Fruit fly (Drosophila melanogaster): Measurements from ENCODE around the gene eIF4E1.
A peak's percentile ranks its signal among the peaks of the same experiment; 100 is the strongest.

eIF4E1 gene

DNA sequence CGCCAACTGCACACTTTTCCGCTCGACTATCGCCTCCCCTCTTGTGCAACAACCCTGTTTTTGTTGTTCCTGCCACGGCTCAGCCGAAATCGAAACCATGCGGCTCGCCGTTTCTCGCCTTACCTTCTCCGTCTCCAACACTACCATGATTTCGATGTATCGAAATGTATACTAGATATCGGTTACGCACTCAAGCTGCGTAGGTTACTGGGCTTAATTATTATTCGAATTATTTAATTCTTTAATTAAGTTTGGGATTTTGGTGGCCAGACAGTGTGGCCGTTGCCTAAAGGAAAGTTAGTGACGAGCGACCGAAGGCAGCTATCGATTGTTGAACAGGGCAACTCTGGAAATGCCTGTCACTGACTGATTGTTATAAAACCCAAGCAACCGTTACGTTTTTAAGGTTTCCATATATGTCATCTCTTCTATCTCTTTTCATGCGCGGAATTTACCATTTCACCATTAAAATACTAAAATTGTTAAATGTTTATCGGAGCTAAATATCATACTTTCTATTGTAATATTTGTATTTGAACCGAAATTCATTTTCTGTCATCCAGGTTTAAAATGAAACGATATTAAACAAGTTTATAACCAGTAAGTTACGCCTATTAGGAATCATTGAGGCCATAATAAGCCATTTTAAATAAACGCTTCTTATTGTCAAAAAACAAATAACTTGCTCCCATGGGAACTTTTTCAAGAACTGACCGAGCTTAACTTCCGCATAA, at the start of gene eIF4E1:
eIF4E1 (minus strand) TSS at position 304 of the 734 bp plus-strand sequence.
- TF ChIP-seq CG8478 (optimal IDR thresholded peaks at IDR 0.05) (no peak), CTCF (optimal IDR thresholded peaks at IDR 0.05) (peak in 1 of 2 experiments; percentile 12)

DNA sequence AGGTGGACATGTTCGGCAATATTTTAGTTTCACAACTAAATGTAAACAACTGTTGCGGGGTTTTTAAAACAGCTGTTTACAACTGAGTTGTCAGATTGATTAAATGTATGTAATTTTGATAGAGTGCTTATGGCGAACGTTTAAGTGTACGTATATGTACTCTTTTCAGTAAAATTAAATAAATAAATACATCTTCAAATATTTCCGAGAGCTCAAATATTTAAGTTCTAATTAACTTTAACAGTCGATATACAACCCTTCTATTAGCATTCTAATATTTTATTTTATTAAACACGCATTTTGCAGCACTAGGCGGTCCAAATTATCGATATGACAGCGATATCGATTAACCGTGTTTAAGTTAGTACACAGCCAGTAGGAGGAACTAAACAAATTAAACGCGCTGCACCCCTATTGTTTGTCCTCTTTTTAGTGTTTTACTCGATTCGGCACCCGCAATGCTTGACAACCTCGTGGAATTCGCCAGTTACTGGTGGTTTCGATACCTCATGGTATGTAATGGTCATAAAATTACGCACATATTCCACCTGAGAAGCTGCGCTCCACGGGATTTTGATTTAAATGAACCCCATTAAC, 49.4 kb upstream of the eIF4E1 start, which contains the start of the genes CG3448 and ghi:
CG3448 (minus strand) TSS at position 51 of the 597 bp plus-strand sequence.
ghi (plus strand) TSS at position 355 of the 597 bp plus-strand sequence.
- TF ChIP-seq CTCF (optimal IDR thresholded peaks at IDR 0.05): no peak
- no peak for TF ChIP-seq CG8478 (optimal IDR thresholded peaks at IDR 0.05)

DNA sequence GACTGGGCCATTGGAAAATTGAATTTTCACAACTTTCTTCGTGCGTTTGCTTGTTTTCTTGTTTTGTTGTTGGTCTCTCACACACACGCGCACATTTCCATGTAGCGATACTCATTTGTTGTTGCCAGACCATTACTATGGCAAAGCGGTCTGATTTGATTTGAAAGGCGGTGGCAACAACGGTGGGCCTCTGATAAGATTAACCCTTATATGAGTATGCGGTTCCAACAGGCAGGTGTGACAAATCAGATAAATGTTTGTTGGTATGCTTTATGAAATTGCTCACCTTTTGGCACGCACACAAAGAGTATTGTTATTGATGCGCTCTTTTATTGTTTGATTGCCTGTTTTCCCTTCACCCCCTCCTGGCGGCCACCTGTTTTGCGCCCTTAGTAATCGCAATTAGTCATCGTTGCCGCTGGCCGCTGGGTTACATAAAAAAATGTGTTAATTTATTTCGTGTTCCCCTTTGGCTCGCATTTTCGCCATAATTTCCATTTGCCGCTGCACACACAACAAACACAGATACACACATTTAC, 45.0 kb upstream of the eIF4E1 start:
- TF ChIP-seq CG8478 (optimal IDR thresholded peaks at IDR 0.05): no peak
- TF ChIP-seq CTCF (optimal IDR thresholded peaks at IDR 0.05): no peak

DNA sequence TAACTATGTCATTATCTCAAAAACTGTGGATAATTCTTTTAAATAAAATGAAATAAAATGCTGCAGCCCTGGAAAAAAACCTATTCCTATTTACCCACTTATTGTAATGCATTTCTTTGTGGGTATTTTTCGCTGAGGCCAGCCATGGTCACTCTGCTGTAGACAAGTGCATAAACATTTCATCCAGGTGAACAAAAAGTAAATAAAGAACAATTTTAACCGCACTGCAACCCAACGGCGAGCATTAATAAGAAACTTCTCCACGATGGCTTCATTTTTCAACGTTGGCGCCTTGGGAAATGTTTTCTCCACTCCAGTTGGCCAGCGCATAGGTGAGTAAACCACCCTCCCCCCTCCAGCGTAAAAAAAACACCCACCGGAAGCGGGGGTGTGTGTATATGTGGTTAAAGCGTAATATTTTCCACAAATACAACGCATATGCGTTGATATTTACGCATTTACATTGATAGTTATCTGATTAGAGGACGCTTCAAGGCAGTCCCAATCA, 44.5 kb upstream of the eIF4E1 start, which contains the start of gene CG3529:
CG3529 (plus strand) TSS at position 134 of the 508 bp plus-strand sequence.
- no peak for TF ChIP-seq CG8478 (optimal IDR thresholded peaks at IDR 0.05)
- TF ChIP-seq CTCF (optimal IDR thresholded peaks at IDR 0.05): no peak

DNA sequence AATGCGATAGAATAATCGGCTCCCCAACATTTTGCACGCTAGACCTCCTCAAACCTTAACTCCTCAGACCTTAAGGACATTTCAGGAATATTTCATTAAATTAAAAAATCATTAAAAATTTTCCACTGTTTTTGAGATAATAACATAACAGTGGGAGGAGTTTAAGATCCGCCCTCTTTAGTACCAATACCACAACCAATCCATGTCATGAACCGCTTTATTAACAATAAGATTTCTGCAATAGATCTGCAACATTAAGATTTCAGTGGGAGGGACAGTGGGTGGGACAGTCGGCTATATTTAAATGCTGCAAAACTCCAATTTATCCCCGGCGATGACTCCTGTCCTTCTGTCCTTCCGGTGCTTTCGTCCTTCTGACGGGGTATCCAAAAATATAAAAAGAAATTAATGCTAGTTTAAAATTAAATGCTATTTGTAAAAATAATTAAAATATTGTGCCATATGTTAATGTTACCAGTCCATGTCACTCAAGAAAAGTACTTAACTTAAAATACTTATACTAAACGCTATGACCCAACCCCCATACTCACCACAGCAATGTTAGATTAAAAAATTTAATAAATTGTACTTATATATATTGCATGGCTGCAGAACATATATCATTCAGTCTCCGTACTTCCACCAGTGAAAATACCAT, 40.5 kb upstream of the eIF4E1 start, which contains the start of gene Srg3:
Srg3 (plus strand) TSS at position 608 of the 658 bp plus-strand sequence.
- TF ChIP-seq CTCF (optimal IDR thresholded peaks at IDR 0.05) (peak in 1 of 2 experiments; percentile 16), CG8478 (optimal IDR thresholded peaks at IDR 0.05) (no peak)

DNA sequence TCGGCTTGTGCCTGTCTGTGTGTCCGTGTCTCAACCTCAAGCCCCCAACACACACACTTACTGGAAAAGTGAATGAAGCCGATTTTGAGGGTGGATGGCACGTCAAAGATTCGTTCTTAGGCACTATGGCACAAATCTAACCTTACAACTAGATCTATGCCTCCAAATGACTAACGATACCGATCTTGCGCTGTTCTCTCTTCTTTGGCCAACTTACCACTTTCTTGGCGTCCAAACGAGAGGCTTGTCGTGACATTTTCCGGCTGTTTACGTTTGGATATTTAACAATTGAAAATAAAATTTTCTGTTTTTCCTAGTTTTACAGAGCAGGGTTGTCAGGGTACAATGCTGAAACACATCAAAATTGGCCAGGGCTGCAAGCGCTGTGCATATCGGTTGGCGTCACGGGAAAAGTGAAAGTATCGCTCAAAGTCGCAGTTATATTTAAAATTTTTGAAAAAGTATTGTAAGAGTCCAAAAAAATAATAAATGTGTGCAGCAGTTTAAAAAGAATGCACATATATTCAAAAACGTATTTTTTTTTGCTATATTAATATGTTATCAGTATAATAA, 39.7 kb upstream of the eIF4E1 start, which contains the start of the genes Bet3 and Nf-YA:
Bet3 (minus strand) TSS at position 361 of the 573 bp plus-strand sequence.
Nf-YA (minus strand) TSS at position 361 of the 573 bp plus-strand sequence.
- peak in 1 of 2 experiments; percentile 34 for TF ChIP-seq CTCF (optimal IDR thresholded peaks at IDR 0.05)
- no peak for TF ChIP-seq CG8478 (optimal IDR thresholded peaks at IDR 0.05)

DNA sequence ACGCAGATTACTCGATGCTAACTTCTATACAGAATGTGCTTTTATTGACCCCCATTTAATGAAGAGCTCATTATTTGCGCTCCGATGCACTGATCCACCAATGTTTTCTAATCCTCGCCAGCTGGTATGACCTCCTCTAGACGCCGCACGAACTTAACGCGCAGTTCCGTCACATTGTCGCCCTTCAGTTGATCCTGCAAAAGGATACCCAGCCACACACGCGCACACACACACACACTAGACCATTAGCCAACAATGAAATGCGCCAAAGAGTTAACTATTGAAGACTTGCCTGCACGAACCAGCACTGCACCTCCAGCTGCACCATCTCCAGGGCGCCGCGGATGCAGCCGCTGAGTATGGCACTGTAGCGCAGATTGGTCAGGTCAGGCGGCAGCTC, 36.6 kb upstream of the eIF4E1 start:
- TF ChIP-seq CG8478 (optimal IDR thresholded peaks at IDR 0.05) (no peak), CTCF (optimal IDR thresholded peaks at IDR 0.05) (no peak)

DNA sequence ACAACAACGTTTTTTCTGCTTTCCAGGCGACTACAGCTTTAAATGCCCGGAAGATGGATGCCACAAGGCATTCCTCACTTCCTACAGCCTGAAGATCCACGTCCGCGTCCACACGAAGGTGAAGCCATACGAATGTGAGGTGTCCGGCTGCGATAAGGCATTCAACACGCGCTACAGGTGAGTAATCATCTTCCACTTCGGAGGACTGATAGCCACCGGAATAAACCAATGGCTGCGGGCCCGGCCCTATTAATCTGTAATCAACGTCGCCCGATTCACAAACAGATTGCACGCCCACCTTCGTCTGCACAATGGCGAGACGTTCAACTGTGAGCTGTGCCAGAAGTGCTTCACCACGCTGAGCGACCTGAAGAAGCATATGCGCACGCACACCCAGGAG, 33.6 kb upstream of the eIF4E1 start:
- TF ChIP-seq CTCF (optimal IDR thresholded peaks at IDR 0.05) (no peak), CG8478 (optimal IDR thresholded peaks at IDR 0.05) (no peak)

DNA sequence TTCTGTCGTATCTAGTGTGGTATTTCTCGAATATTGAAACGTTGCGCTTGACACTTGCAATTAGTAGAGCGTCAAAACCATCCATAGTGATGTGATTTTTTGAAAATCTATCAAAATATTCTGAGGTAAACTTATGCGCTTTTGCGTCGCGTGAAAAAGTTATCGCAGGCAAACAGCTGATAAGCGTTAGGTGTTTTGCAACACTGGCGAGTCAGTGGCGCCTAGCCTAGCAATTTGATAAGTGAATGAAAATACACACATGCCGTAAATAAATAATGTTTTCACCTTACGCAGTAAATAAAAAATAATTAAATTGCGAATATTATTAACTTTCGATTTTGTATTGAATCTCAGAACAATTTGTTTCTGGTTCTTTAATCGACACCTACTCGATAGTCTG, 33.1 kb upstream of the eIF4E1 start, which contains the start of gene CG42526:
CG42526 (minus strand) TSS at position 85 of the 400 bp plus-strand sequence.
- TF ChIP-seq CTCF (optimal IDR thresholded peaks at IDR 0.05): no peak
- TF ChIP-seq CG8478 (optimal IDR thresholded peaks at IDR 0.05): no peak

DNA sequence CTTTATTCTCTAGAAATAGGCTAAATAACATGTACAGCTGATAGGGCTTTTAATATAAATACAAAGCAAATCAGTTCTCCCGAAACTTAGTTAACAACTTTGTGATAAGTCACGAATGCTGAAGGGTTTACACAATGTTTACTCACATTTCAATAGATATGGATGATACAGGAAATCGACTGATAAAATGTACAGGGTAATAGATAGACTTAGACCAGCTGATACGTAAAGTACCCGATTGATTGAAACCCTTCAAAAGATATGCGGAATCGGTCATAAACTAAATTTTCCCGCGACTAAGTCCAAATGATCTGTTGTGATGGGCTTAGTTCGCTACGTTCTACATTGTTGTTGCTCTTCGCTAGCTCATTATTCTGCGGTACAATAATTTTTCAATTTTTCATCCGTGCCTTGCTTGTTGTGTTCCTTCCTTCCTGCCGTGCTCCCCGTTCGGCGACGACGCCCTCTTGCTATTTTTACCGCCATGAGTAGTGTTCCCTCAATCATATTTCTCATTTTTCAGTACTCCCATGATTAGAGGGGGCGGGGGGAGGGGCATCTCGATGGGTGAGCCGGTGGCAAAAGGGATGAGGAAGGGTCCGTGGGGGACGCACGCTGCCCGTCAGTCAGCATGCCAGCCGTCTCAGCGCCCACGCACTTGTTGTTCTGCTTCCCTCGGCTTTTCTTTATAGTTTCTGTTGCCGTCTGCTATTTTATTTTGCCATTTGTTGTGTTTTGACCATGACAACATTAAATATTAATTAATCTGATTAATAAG, 30.7 kb upstream of the eIF4E1 start:
- TF ChIP-seq CTCF (optimal IDR thresholded peaks at IDR 0.05): no peak
- TF ChIP-seq CG8478 (optimal IDR thresholded peaks at IDR 0.05): no peak

DNA sequence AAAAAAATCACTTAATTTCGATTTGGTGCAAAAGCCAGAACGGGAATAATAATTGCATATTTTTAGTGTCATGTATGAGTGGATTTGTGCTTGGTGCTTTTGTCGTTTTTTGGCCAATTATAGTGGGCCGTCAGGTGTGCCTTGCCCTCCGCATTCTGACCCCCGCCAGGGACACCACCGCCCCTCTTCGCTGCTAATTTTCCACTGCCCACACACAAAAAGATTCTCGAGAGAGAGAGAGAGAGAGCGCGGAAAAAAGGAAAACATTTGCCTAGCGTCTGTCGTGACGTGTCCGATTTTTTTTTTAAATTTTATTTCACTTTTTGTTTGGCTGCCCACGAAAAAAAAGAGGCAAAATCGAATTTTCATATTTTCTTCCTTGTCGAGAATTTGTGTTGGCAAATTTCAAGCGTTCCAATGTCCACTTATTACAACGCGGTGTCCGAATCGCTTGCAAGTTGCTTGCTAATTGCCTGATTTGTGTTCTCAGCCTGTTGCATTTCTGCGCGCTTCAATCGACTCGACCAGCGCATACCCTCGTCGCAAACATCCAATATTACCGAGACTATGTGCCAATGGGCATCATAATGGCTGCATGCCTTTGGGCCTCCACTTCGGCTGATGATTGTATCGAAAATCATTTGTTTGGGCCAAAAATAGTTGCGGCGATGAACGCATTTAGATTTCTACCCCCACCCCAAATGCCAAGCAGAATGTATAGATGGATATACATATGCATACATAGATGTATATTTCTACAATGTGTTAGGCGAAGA, 29.8 kb upstream of the eIF4E1 start:
- TF ChIP-seq CTCF (optimal IDR thresholded peaks at IDR 0.05): no peak
- TF ChIP-seq CG8478 (optimal IDR thresholded peaks at IDR 0.05): no peak

DNA sequence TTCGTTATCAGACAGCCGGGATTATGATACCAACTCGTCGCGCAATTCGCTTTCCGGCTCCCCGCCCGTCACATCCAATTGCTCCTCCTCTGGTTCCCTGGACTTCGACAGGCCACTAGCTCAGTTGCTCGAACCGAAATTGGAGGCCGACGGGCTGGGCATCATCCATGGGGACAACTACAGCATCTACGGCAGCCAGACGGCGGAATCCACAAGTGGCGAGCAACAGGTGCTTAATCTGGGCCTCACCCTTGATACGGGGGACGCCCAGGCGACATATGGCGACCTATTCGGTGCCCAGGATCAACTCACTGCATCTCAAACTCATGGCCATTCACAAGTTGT, 28.3 kb upstream of the eIF4E1 start:
- TF ChIP-seq CTCF (optimal IDR thresholded peaks at IDR 0.05): no peak
- TF ChIP-seq CG8478 (optimal IDR thresholded peaks at IDR 0.05): no peak
